Fruit fly (Drosophila melanogaster): ENCODE results near the gene CG3777.
A peak's percentile ranks its signal among the peaks of the same experiment; 100 is the strongest.

DNA sequence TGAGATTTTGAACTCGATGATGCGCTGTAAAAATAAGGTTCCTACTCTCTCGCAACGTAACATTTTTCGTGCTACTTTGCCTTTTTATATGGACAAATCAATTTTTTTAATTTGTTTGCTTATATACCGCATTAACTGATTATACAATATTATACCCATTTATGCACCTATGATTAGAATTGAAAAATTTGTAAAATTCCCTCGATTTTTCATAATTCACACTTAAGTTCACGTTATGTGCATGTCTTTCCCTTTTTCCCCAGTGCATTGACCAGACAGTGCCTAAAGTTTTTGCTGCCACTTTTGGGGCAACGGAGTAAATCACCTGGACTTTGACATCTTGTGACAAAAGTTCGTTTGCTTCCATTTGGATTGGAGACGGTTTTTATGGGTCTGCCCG, 111.0 kb downstream of the CG3777 start:
- TF ChIP-seq CG32006 (GFP tag; optimal IDR thresholded peaks at IDR 0.05) (no peak), CG11902 (GFP tag; optimal IDR thresholded peaks at IDR 0.05) (no peak), Lpt (GFP tag; optimal IDR thresholded peaks at IDR 0.05) (no peak), Met (GFP tag; optimal IDR thresholded peaks at IDR 0.05) (peak; percentile 22), CG7368 (GFP tag; optimal IDR thresholded peaks at IDR 0.05) (no peak), CG6276 (GFP tag; optimal IDR thresholded peaks at IDR 0.05) (no peak), lz (GFP tag; optimal IDR thresholded peaks at IDR 0.05) (no peak), net (GFP tag; optimal IDR thresholded peaks at IDR 0.05) (no peak), CG10631 (GFP tag; optimal IDR thresholded peaks at IDR 0.05) (no peak)
